Worm (Caenorhabditis elegans): Measurements from ENCODE around the gene col-158.

The col-158 gene

ce11 chrV:11868142-11868541, 38.8 kb downstream of the col-158 start, which contains the start of gene R13H4.7:
R13H4.7 (minus strand) TSS chrV:11868242.
- TF ChIP-seq R02D3.7 (tag; optimal IDR thresholded peaks at IDR 0.05) (no peak), ceh-16 (tag; optimal IDR thresholded peaks at IDR 0.05) (no peak), nhr-23 (tag; optimal IDR thresholded peaks at IDR 0.05) (no peak), nhr-25 (tag; optimal IDR thresholded peaks at IDR 0.05) (no peak), lin-13 (GFP tag; optimal IDR thresholded peaks at IDR 0.05) (no peak), crh-2 (tag; optimal IDR thresholded peaks at IDR 0.05) (no peak), alr-1 (tag; optimal IDR thresholded peaks at IDR 0.05) (no peak), snpc-4 (tag; optimal IDR thresholded peaks at IDR 0.05) (no peak)

ce11 chrV:11875060-11875459, 45.7 kb downstream of the col-158 start, which contains the start of gene sulp-4:
sulp-4 (plus strand) TSS chrV:11875360.
- TF ChIP-seq lsy-2 (tag; optimal IDR thresholded peaks at IDR 0.05) (no peak), elt-1 (tag; optimal IDR thresholded peaks at IDR 0.05) (no peak), lin-39 (tag; optimal IDR thresholded peaks at IDR 0.05) (no peak), nhr-129 (tag; optimal IDR thresholded peaks at IDR 0.05) (no peak), nhr-25 (tag; optimal IDR thresholded peaks at IDR 0.05) (no peak), ztf-4 (tag; optimal IDR thresholded peaks at IDR 0.05) (no peak), elt-3 (tag; optimal IDR thresholded peaks at IDR 0.05) (no peak), dmd-4 (tag; optimal IDR thresholded peaks at IDR 0.05) (no peak), ztf-1 (GFP tag; conservative IDR thresholded peaks at IDR 0.05) (no peak), aly-2 (tag; optimal IDR thresholded peaks at IDR 0.05) (no peak), sem-4 (tag; optimal IDR thresholded peaks at IDR 0.05) (no peak), fos-1 (tag; optimal IDR thresholded peaks at IDR 0.05) (no peak), skn-1 (tag; optimal IDR thresholded peaks at IDR 0.05) (no peak), crh-2 (tag; optimal IDR thresholded peaks at IDR 0.05) (no peak), nhr-12 (tag; optimal IDR thresholded peaks at IDR 0.05) (no peak), nhr-6 (tag; optimal IDR thresholded peaks at IDR 0.05) (no peak)

DNA sequence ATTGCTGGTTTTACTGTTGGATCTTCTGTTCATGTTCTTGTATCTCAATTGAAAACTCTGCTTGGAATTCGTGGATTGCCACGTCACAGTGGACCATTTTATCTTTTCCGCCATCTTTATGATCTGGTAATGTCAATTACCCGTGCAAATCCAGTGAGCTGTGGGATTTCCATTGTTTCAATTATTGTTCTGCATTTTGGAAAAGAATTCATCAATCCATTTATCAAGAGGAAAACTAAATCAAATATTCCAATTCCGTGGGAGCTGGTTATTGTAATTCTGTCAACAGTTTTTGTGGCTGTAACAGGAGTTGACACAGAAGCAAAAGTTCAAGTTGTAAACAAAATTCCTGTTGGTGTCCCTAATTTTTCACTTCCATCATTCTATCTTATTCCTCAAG, 47.3 kb downstream of the col-158 start:
- TF ChIP-seq snpc-4 (tag; optimal IDR thresholded peaks at IDR 0.05) (no peak), nhr-129 (tag; optimal IDR thresholded peaks at IDR 0.05) (no peak), mab-5 (tag; optimal IDR thresholded peaks at IDR 0.05) (no peak), unc-62 (GFP tag; optimal IDR thresholded peaks at IDR 0.05) (no peak), lin-39 (tag; optimal IDR thresholded peaks at IDR 0.05) (no peak), nhr-23 (tag; optimal IDR thresholded peaks at IDR 0.05) (no peak), sem-4 (tag; optimal IDR thresholded peaks at IDR 0.05) (no peak), lin-11 (tag; optimal IDR thresholded peaks at IDR 0.05) (no peak), elt-3 (tag; optimal IDR thresholded peaks at IDR 0.05) (no peak), ZK546.5 (tag; optimal IDR thresholded peaks at IDR 0.05) (no peak), gmeb-1 (tag; optimal IDR thresholded peaks at IDR 0.05) (no peak), blmp-1 (tag; optimal IDR thresholded peaks at IDR 0.05; ENCODE audit: insufficient read depth) (no peak), ceh-16 (tag; optimal IDR thresholded peaks at IDR 0.05) (no peak), nhr-237 (tag; optimal IDR thresholded peaks at IDR 0.05) (no peak), ztf-4 (tag; optimal IDR thresholded peaks at IDR 0.05) (no peak), R02D3.7 (tag; optimal IDR thresholded peaks at IDR 0.05) (no peak), nhr-11 (tag; optimal IDR thresholded peaks at IDR 0.05) (no peak)

ce11 chrV:11879732-11880131, 50.4 kb downstream of the col-158 start, which contains the start of gene sulp-5:
sulp-5 (plus strand) TSS chrV:11880032.
- TF ChIP-seq peb-1 (tag; optimal IDR thresholded peaks at IDR 0.05) (no peak), lsy-2 (tag; optimal IDR thresholded peaks at IDR 0.05) (no peak), mbf-1 (tag; optimal IDR thresholded peaks at IDR 0.05) (no peak), elt-1 (tag; optimal IDR thresholded peaks at IDR 0.05) (no peak), nhr-237 (tag; optimal IDR thresholded peaks at IDR 0.05) (no peak), snpc-4 (tag; optimal IDR thresholded peaks at IDR 0.05) (no peak), nhr-6 (tag; optimal IDR thresholded peaks at IDR 0.05) (no peak), ztf-4 (tag; optimal IDR thresholded peaks at IDR 0.05) (no peak), zag-1 (tag; optimal IDR thresholded peaks at IDR 0.05) (no peak), lin-39 (tag; optimal IDR thresholded peaks at IDR 0.05) (no peak)

All from whole organism, L2 larva.